Worm (Caenorhabditis elegans) whole organism, L4/young adult: ENCODE measurements around the gene F41F3.9.
A peak's percentile ranks its signal among the peaks of the same experiment; 100 is the strongest.

Experiments
- W03F9.2 ChIP-seq: fragments of 150-350 bp; optimal IDR thresholded peaks from 2 replicates; lab custom pipeline; 2014; ENCODE audit warnings: missing biosample characterization, missing genetic modification characterization
- dao-5 ChIP-seq: sonication (generic microtip); optimal IDR thresholded peaks from 2 replicates; lab custom pipeline; 2016; ENCODE audit warnings: missing genotype, missing genetic modification characterization, moderate library complexity, missing compliant biosample characterization
- him-1 ChIP-seq: sonication (generic microtip); optimal IDR thresholded peaks from 2 replicates; lab custom pipeline; 2016; ENCODE audit warnings: missing genotype, missing genetic modification reagents, missing genetic modification characterization, missing compliant biosample characterization

The F41F3.9 gene

ce11 chrV:4655175-4655574 is at the start of gene F41F3.9:
F41F3.9 (plus strand) TSS chrV:4655475.
- no peak for TF ChIP-seq dao-5 (tag; lab: Kevin White, UChicago)
- no peak for TF ChIP-seq him-1 (tag; lab: Kevin White, UChicago)
- TF ChIP-seq W03F9.2: no peak

- TF ChIP-seq W03F9.2: no peak
- TF ChIP-seq him-1 (tag; lab: Kevin White, UChicago): no peak
- no peak for TF ChIP-seq dao-5 (tag; lab: Kevin White, UChicago)
Observed at ce11 chrV:4606828-4607227, 48.4 kb upstream of the F41F3.9 start, which contains the start of gene txt-6. txt-6 (minus strand) TSS chrV:4606928.

- TF ChIP-seq dao-5 (tag; lab: Kevin White, UChicago) (no peak), W03F9.2 (peak; percentile 88)
Observed at ce11 chrV:4615802-4616201, 39.5 kb upstream of the F41F3.9 start, which contains the start of the genes Y61A9LA.10 and F54D11.4. Y61A9LA.10 (minus strand) TSS chrV:4615817. F54D11.4 (plus strand) TSS chrV:4616151.

ce11 chrV:4617260-4617659 is 38.0 kb upstream of the F41F3.9 start, which contains the start of gene sumv-2:
sumv-2 (plus strand) TSS chrV:4617560.
- TF ChIP-seq W03F9.2 (no peak), him-1 (tag; lab: Kevin White, UChicago) (no peak)

- no peak for TF ChIP-seq dao-5 (tag; lab: Kevin White, UChicago)
- no peak for TF ChIP-seq W03F9.2
- TF ChIP-seq him-1 (tag; lab: Kevin White, UChicago): no peak
Observed at ce11 chrV:4623535-4623934, 31.7 kb upstream of the F41F3.9 start.

ce11 chrV:4624717-4625116 is 30.6 kb upstream of the F41F3.9 start:
- no peak for TF ChIP-seq dao-5 (tag; lab: Kevin White, UChicago)
- TF ChIP-seq W03F9.2: no peak
- no peak for TF ChIP-seq him-1 (tag; lab: Kevin White, UChicago)

- no peak for TF ChIP-seq dao-5 (tag; lab: Kevin White, UChicago)
- no peak for TF ChIP-seq W03F9.2
- TF ChIP-seq him-1 (tag; lab: Kevin White, UChicago): no peak
Observed at ce11 chrV:4626344-4626743, 28.9 kb upstream of the F41F3.9 start.

ce11 chrV:4628517-4628930 is 26.8 kb upstream of the F41F3.9 start, which contains the start of gene pmt-2:
pmt-2 (plus strand) TSS chrV:4628580.
- no peak for TF ChIP-seq W03F9.2
- TF ChIP-seq him-1 (tag; lab: Kevin White, UChicago): no peak
- TF ChIP-seq dao-5 (tag; lab: Kevin White, UChicago): no peak

ce11 chrV:4630267-4630666 is 25.0 kb upstream of the F41F3.9 start:
- TF ChIP-seq dao-5 (tag; lab: Kevin White, UChicago): no peak
- no peak for TF ChIP-seq W03F9.2
- TF ChIP-seq him-1 (tag; lab: Kevin White, UChicago): no peak

- TF ChIP-seq dao-5 (tag; lab: Kevin White, UChicago) (no peak), him-1 (tag; lab: Kevin White, UChicago) (no peak), W03F9.2 (no peak)
Observed at ce11 chrV:4637153-4637552, 18.1 kb upstream of the F41F3.9 start.

ce11 chrV:4640501-4641150 is 14.6 kb upstream of the F41F3.9 start:
- TF ChIP-seq him-1 (tag; lab: Kevin White, UChicago) (no peak), dao-5 (tag; lab: Kevin White, UChicago) (no peak), W03F9.2 (peak; percentile 4)

- TF ChIP-seq him-1 (tag; lab: Kevin White, UChicago) (no peak), W03F9.2 (no peak), dao-5 (tag; lab: Kevin White, UChicago) (no peak)
Observed at ce11 chrV:4642691-4643090, 12.6 kb upstream of the F41F3.9 start, which contains the start of gene soc-1. soc-1 (plus strand) TSS chrV:4642952.

- TF ChIP-seq W03F9.2: no peak
- TF ChIP-seq dao-5 (tag; lab: Kevin White, UChicago): no peak
- TF ChIP-seq him-1 (tag; lab: Kevin White, UChicago): no peak
Observed at ce11 chrV:4647279-4647819, 7.9 kb upstream of the F41F3.9 start.

- no peak for TF ChIP-seq dao-5 (tag; lab: Kevin White, UChicago)
- TF ChIP-seq him-1 (tag; lab: Kevin White, UChicago): no peak
- no peak for TF ChIP-seq W03F9.2
Observed at ce11 chrV:4647857-4648256, 7.4 kb upstream of the F41F3.9 start, which contains the start of gene F41F3.3. F41F3.3 (minus strand) TSS chrV:4648239.
